Worm (Caenorhabditis elegans) whole organism, late embryonic: ENCODE results near the gene B0035.13.

Source experiments
- C08G9.2 ChIP-seq: sonication (generic microtip); optimal IDR thresholded peaks from 2 replicates; lab custom pipeline; 2016; ENCODE audit warnings: mild to moderate bottlenecking, missing genetic modification characterization, moderate library complexity, missing compliant biosample characterization
- T23F11.4 ChIP-seq: fragments of 200-800 bp; sonication (Bioruptor generic); optimal IDR thresholded peaks from 2 replicates; lab custom pipeline; 2018; ENCODE audit warnings: mild to moderate bottlenecking, missing genetic modification characterization, missing compliant biosample characterization
- ama-1 ChIP-seq: fragments of 150-350 bp; optimal IDR thresholded peaks from 2 replicates; lab custom pipeline; 2014
- dve-1 ChIP-seq: sonication (generic microtip); optimal IDR thresholded peaks from 2 replicates; lab custom pipeline; 2017; ENCODE audit warnings: antibody characterized with exemption, mild to moderate bottlenecking, missing genetic modification characterization, missing compliant biosample characterization
- hlh-13 ChIP-seq: fragments of 200-800 bp; sonication (Bioruptor generic); optimal IDR thresholded peaks from 2 replicates; lab custom pipeline; 2018; ENCODE audit warnings: mild to moderate bottlenecking, missing genetic modification characterization, missing compliant biosample characterization
- hlh-30 ChIP-seq: sonication (generic microtip); optimal IDR thresholded peaks from 2 replicates; lab custom pipeline; 2017; ENCODE audit warnings: antibody characterized with exemption, missing genetic modification characterization, missing compliant biosample characterization; ENCODE audit not compliant: insufficient read depth
- madf-2 ChIP-seq: sonication (generic microtip); optimal IDR thresholded peaks from 2 replicates; lab custom pipeline; 2017; ENCODE audit warnings: missing genetic modification characterization, missing compliant biosample characterization
- pag-3 ChIP-seq: sonication (generic microtip); optimal IDR thresholded peaks from 2 replicates; lab custom pipeline; 2016; ENCODE audit warnings: missing compliant biosample characterization, missing genetic modification characterization, borderline replicate concordance
- pha-4 ChIP-seq: fragments of 150-350 bp; optimal IDR thresholded peaks from 2 replicates; lab custom pipeline; 2018; ENCODE audit warnings: missing biosample characterization, missing genetic modification reagents, missing genetic modification characterization
- pqm-1 ChIP-seq: sonication (generic microtip); optimal IDR thresholded peaks from 2 replicates; lab custom pipeline; 2016; ENCODE audit warnings: missing genetic modification characterization, missing compliant biosample characterization
- pros-1 ChIP-seq: fragments of 150-350 bp; optimal IDR thresholded peaks from 2 replicates; lab custom pipeline; 2014; ENCODE audit warnings: missing biosample characterization, missing genetic modification reagents, missing genetic modification characterization
- rnt-1 ChIP-seq: sonication (generic microtip); optimal IDR thresholded peaks from 2 replicates; lab custom pipeline; 2016; ENCODE audit warnings: missing genetic modification characterization, missing compliant biosample characterization
- sox-4 ChIP-seq: sonication (generic microtip); optimal IDR thresholded peaks from 2 replicates; lab custom pipeline; 2017; ENCODE audit warnings: mild to moderate bottlenecking, missing genetic modification characterization, inconsistent platforms, missing compliant biosample characterization

ce11 chrIV:11269483-11269882 lies 37.0 kb downstream of the B0035.13 start:
- TF ChIP-seq dve-1 (tag; lab: Kevin White, UChicago), result no peak
- no peak for TF ChIP-seq sox-4
- TF ChIP-seq T23F11.4, result no peak
- TF ChIP-seq hlh-30 (tag; lab: Kevin White, UChicago), result no peak
- no peak for TF ChIP-seq rnt-1 (tag; lab: Kevin White, UChicago)
- TF ChIP-seq pha-4, result no peak
- TF ChIP-seq hlh-13 (GFP tag; lab: Kevin White, UChicago), result no peak
- TF ChIP-seq madf-2 (tag; lab: Kevin White, UChicago), result no peak
- TF ChIP-seq C08G9.2, result no peak
- no peak for TF ChIP-seq pros-1
- TF ChIP-seq pag-3 (tag; lab: Kevin White, UChicago), result no peak
- no peak for TF ChIP-seq ama-1 (lab: Kevin White, UChicago)
- no peak for TF ChIP-seq pqm-1 (tag; lab: Kevin White, UChicago)
